Fruit fly (Drosophila melanogaster): ENCODE measurements around the gene CG5068.

DNA sequence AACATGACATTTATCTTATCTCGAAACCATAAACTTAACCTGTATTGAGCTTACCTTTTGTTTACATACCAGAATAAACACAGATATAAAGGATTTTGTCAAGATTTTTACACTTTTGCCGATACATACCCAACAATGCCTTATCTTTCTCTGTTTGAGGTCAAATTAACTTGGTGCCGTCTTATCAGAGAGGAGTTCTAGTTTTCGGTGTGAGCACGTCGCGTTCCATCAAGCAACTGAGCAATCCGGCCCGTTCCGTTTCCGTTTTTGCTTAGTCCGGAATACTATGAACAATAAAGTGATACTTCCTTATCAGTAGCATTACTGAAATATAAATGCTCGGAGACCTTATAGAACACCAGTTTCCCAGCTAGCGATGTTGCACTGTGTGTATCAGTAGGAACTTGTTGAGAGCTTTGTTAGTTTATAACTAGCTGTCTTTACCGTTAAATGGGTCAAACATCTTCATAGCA, 626 bp upstream of the CG5068 start, which contains the start of gene Galk:
- TF ChIP-seq Hr4 (GFP tag; optimal IDR thresholded peaks at IDR 0.05): no peak
- no peak for TF ChIP-seq CG8632 (GFP tag; optimal IDR thresholded peaks at IDR 0.05)
- TF ChIP-seq Ets96B (tag; optimal IDR thresholded peaks at IDR 0.05): no peak
- no peak for TF ChIP-seq dsx (GFP tag; optimal IDR thresholded peaks at IDR 0.05; ENCODE audit: poor library complexity, severe bottlenecking)
- no peak for TF ChIP-seq CG11762 (GFP tag; optimal IDR thresholded peaks at IDR 0.05; ENCODE audit: insufficient read depth)
- no peak for TF ChIP-seq lz (GFP tag; optimal IDR thresholded peaks at IDR 0.05)
- TF ChIP-seq svp (GFP tag): no peak
- no peak for TF ChIP-seq esn (GFP tag; optimal IDR thresholded peaks at IDR 0.05)
- no peak for TF ChIP-seq Smox (GFP tag; optimal IDR thresholded peaks at IDR 0.05)
- TF ChIP-seq CG10631 (GFP tag; optimal IDR thresholded peaks at IDR 0.05): no peak
- TF ChIP-seq OdsH (GFP tag; optimal IDR thresholded peaks at IDR 0.05): no peak
- TF ChIP-seq achi (GFP tag; optimal IDR thresholded peaks at IDR 0.05): no peak
- no peak for TF ChIP-seq Ets21C (GFP tag; optimal IDR thresholded peaks at IDR 0.05)
- TF ChIP-seq Eip93F (GFP tag; optimal IDR thresholded peaks at IDR 0.05): no peak

Measured in whole organism, prepupa.